Fruit fly (Drosophila melanogaster) whole organism, embryonic: ENCODE results near the gene cwo.
A peak's percentile ranks its signal among the peaks of the same experiment; 100 is the strongest.

Experiments
- ATbp ChIP-seq: fragments of 200-800 bp; sonication (Bioruptor generic); optimal IDR thresholded peaks from 2 replicates; lab custom pipeline; 2017; ENCODE audit warnings: missing biosample characterization, mild to moderate bottlenecking, missing genetic modification characterization, missing genetic modification reagents
- CG10267 ChIP-seq: fragments of 200-800 bp; sonication (Bioruptor generic); optimal IDR thresholded peaks from 2 replicates; lab custom pipeline; 2018; ENCODE audit warnings: missing biosample characterization, mild to moderate bottlenecking, missing genetic modification characterization, moderate library complexity
- CG10979 ChIP-seq: fragments of 200-800 bp; sonication (Bioruptor generic); optimal IDR thresholded peaks from 2 replicates; lab custom pipeline; 2018; ENCODE audit warnings: missing biosample characterization, mild to moderate bottlenecking, missing genetic modification characterization, moderate library complexity
- CG11504 ChIP-seq: fragments of 200-800 bp; sonication (Bioruptor generic); optimal IDR thresholded peaks from 3 replicates; lab custom pipeline; 2019; ENCODE audit warnings: missing biosample characterization, mild to moderate bottlenecking, missing genetic modification characterization, moderate library complexity
- CG12236 ChIP-seq: fragments of 200-800 bp; sonication (Bioruptor generic); optimal IDR thresholded peaks from 2 replicates; lab custom pipeline; 2016; ENCODE audit warnings: missing biosample characterization, missing genetic modification characterization
- CG13123 ChIP-seq: fragments of 200-800 bp; sonication (Bioruptor generic); optimal IDR thresholded peaks from 2 replicates; lab custom pipeline; 2016; ENCODE audit warnings: missing biosample characterization, missing genetic modification characterization
- CG13624 ChIP-seq: fragments of 200-800 bp; sonication (Bioruptor generic); optimal IDR thresholded peaks from 2 replicates; lab custom pipeline; 2016; ENCODE audit warnings: missing biosample characterization, missing genetic modification characterization
- CG13775 ChIP-seq: fragments of 200-800 bp; sonication (Bioruptor generic); optimal IDR thresholded peaks from 3 replicates; lab custom pipeline; 2017; ENCODE audit warnings: missing biosample characterization, mild to moderate bottlenecking, missing genetic modification characterization
- CG14014 ChIP-seq: fragments of 200-800 bp; sonication (Bioruptor generic); IDR thresholded peaks from 2 replicates; pipeline ENCODE4 v1.3.6; 2022; ENCODE audit warnings: missing biosample characterization, missing genetic modification characterization
- CG16863 ChIP-seq: fragments of 200-800 bp; sonication (Bioruptor generic); optimal IDR thresholded peaks from 3 replicates; lab custom pipeline; 2016; ENCODE audit warnings: missing biosample characterization, missing genetic modification characterization
- CG2120 ChIP-seq: fragments of 200-800 bp; sonication (Bioruptor generic); optimal IDR thresholded peaks from 3 replicates; lab custom pipeline; 2016; ENCODE audit warnings: missing biosample characterization, missing genetic modification characterization
- CG31224 ChIP-seq: fragments of 200-800 bp; sonication (Bioruptor generic); IDR thresholded peaks from 2 replicates; pipeline ENCODE4 v1.3.6; 2022; ENCODE audit warnings: missing biosample characterization, missing genetic modification characterization
- CG31365 ChIP-seq: fragments of 200-800 bp; sonication (Bioruptor generic); optimal IDR thresholded peaks from 2 replicates; lab custom pipeline; 2018; ENCODE audit warnings: missing biosample characterization, mild to moderate bottlenecking, missing genetic modification characterization
- CG34422 ChIP-seq: fragments of 200-800 bp; sonication (Bioruptor generic); IDR thresholded peaks from 3 replicates; pipeline ENCODE4 v1.3.6; 2022; ENCODE audit warnings: missing biosample characterization, missing genetic modification characterization
- CG5180 ChIP-seq: fragments of 200-800 bp; sonication (Bioruptor generic); optimal IDR thresholded peaks from 3 replicates; lab custom pipeline; 2017; ENCODE audit warnings: missing biosample characterization, missing genetic modification characterization, mild to moderate bottlenecking, moderate library complexity, missing genetic modification reagents
- CG5245 ChIP-seq: fragments of 200-800 bp; sonication (Bioruptor generic); optimal IDR thresholded peaks from 3 replicates; lab custom pipeline; 2016; ENCODE audit warnings: missing biosample characterization, missing genetic modification characterization
- CG6765 ChIP-seq: fragments of 200-800 bp; sonication (Bioruptor generic); optimal IDR thresholded peaks from 3 replicates; lab custom pipeline; 2017; ENCODE audit warnings: missing biosample characterization, mild to moderate bottlenecking, missing genetic modification characterization
- CHES-1-like ChIP-seq: fragments of 200-800 bp; sonication (Bioruptor generic); optimal IDR thresholded peaks from 2 replicates; lab custom pipeline; 2016; ENCODE audit warnings: missing biosample characterization, missing genetic modification characterization
- CkIIα-i1 ChIP-seq: fragments of 200-800 bp; sonication (Bioruptor generic); IDR thresholded peaks from 2 replicates; pipeline ENCODE4 v1.3.6; 2022; ENCODE audit warnings: missing biosample characterization, missing genetic modification characterization
- CrebB ChIP-seq: fragments of 200-800 bp; sonication (Bioruptor generic); optimal IDR thresholded peaks from 3 replicates; lab custom pipeline; 2018; ENCODE audit warnings: missing biosample characterization, mild to moderate bottlenecking, missing genetic modification characterization
- D ChIP-seq, 2 experiments: fragments of 200-800 bp in 1 of 2; fragments of >200 bp in 1 of 2; sonication (Bioruptor generic) in 1 of 2; optimal IDR thresholded peaks; 2 replicates in 1 of 2; 3 replicates in 1 of 2; lab custom pipeline; 2017; ENCODE audit warnings: mild to moderate bottlenecking in 1 of 2, missing biosample characterization in 1 of 2, missing genetic modification characterization in 1 of 2, missing genetic modification reagents in 1 of 2
- Dad ChIP-seq: fragments of 200-800 bp; sonication (Bioruptor generic); optimal IDR thresholded peaks from 3 replicates; lab custom pipeline; 2016; ENCODE audit warnings: missing biosample characterization, missing genetic modification characterization
- Dfd ChIP-seq, 2 experiments: fragments of >200 bp; optimal IDR thresholded peaks; 2 replicates each; lab custom pipeline; 2017; ENCODE audit warnings: missing biosample characterization in 2 of 2, missing genetic modification characterization in 2 of 2
- Dip2 ChIP-seq: fragments of 200-800 bp; sonication (Bioruptor generic); IDR thresholded peaks from 2 replicates; pipeline ENCODE4 v1.3.6; 2022; ENCODE audit warnings: missing biosample characterization, missing genetic modification characterization
- Dip3 ChIP-seq: fragments of 200-800 bp; sonication (Bioruptor generic); optimal IDR thresholded peaks from 3 replicates; lab custom pipeline; 2016; ENCODE audit warnings: missing biosample characterization, missing genetic modification characterization
- HLH4C ChIP-seq: fragments of 200-800 bp; sonication (Bioruptor generic); IDR thresholded peaks from 3 replicates; pipeline ENCODE4 v1.3.6; 2022; ENCODE audit warnings: missing biosample characterization, missing genetic modification characterization; ENCODE audit not compliant: partially characterized antibody
- HmgZ ChIP-seq: fragments of 200-800 bp; sonication (Bioruptor generic); optimal IDR thresholded peaks from 2 replicates; lab custom pipeline; 2018; ENCODE audit warnings: missing biosample characterization, mild to moderate bottlenecking, missing genetic modification characterization
- Hsf ChIP-seq: fragments of 200-800 bp; sonication (Bioruptor generic); optimal IDR thresholded peaks from 3 replicates; lab custom pipeline; 2016; ENCODE audit warnings: missing biosample characterization, missing genetic modification characterization
- Poxn ChIP-seq: fragments of 200-800 bp; sonication (Bioruptor generic); IDR thresholded peaks from 2 replicates; pipeline ENCODE4 v1.3.6; 2022; ENCODE audit warnings: missing biosample characterization, missing genetic modification characterization
- Ssrp ChIP-seq: fragments of 200-800 bp; sonication (Bioruptor generic); optimal IDR thresholded peaks from 2 replicates; lab custom pipeline; 2018; ENCODE audit warnings: missing biosample characterization, mild to moderate bottlenecking, missing genetic modification characterization, moderate library complexity
- Tbp ChIP-seq: fragments of >200 bp; optimal IDR thresholded peaks from 2 replicates; lab custom pipeline; 2018; ENCODE audit warnings: missing biosample characterization, missing genetic modification characterization
- YL-1 ChIP-seq: fragments of 200-800 bp; sonication (Bioruptor generic); optimal IDR thresholded peaks from 3 replicates; lab custom pipeline; 2017; ENCODE audit warnings: missing biosample characterization, mild to moderate bottlenecking, missing genetic modification characterization
- bowl ChIP-seq: fragments of 200-800 bp; sonication (Bioruptor generic); IDR thresholded peaks from 2 replicates; pipeline ENCODE4 v1.3.6; 2022; ENCODE audit warnings: missing biosample characterization, missing genetic modification characterization
- chif ChIP-seq, 2 experiments: fragments of 200-800 bp; sonication (Bioruptor generic); optimal IDR thresholded peaks; 3 replicates each; lab custom pipeline; 2016; ENCODE audit warnings: missing biosample characterization in 2 of 2, missing genetic modification characterization in 2 of 2
- chm ChIP-seq: fragments of 200-800 bp; sonication (Bioruptor generic); IDR thresholded peaks from 2 replicates; pipeline ENCODE4 v1.3.6; 2022; ENCODE audit warnings: missing biosample characterization, missing genetic modification characterization
- ewg ChIP-seq: fragments of 200-800 bp; sonication (Bioruptor generic); optimal IDR thresholded peaks from 3 replicates; lab custom pipeline; 2017; ENCODE audit warnings: mild to moderate bottlenecking, missing biosample characterization, missing genetic modification reagents, missing genetic modification characterization
- fd3F ChIP-seq: fragments of 200-800 bp; sonication (Bioruptor generic); optimal IDR thresholded peaks from 2 replicates; lab custom pipeline; 2018; ENCODE audit warnings: missing biosample characterization, mild to moderate bottlenecking, missing genetic modification characterization, moderate library complexity
- gce ChIP-seq: fragments of 200-800 bp; sonication (Bioruptor generic); IDR thresholded peaks from 3 replicates; pipeline ENCODE4 v1.3.6; 2022; ENCODE audit warnings: missing biosample characterization, missing genetic modification characterization
- gsb-n ChIP-seq: fragments of 200-800 bp; sonication (Bioruptor generic); optimal IDR thresholded peaks from 3 replicates; lab custom pipeline; 2018; ENCODE audit warnings: missing biosample characterization, mild to moderate bottlenecking, missing genetic modification characterization
- jigr1 ChIP-seq: fragments of 200-800 bp; sonication (Bioruptor generic); IDR thresholded peaks from 3 replicates; pipeline ENCODE4 v1.3.6; 2022; ENCODE audit warnings: missing biosample characterization, missing genetic modification characterization
- jumu ChIP-seq: fragments of 200-800 bp; sonication (Bioruptor generic); optimal IDR thresholded peaks from 3 replicates; lab custom pipeline; 2016; ENCODE audit warnings: missing biosample characterization, missing genetic modification characterization
- lab ChIP-seq: fragments of 200-800 bp; sonication (Bioruptor generic); optimal IDR thresholded peaks from 3 replicates; lab custom pipeline; 2017; ENCODE audit warnings: missing biosample characterization, missing genetic modification characterization, mild to moderate bottlenecking, moderate library complexity, missing genetic modification reagents
- mld ChIP-seq: fragments of 200-800 bp; sonication (Bioruptor generic); IDR thresholded peaks from 3 replicates; pipeline ENCODE4 v1.3.6; 2022; ENCODE audit warnings: missing biosample characterization, missing genetic modification characterization; ENCODE audit not compliant: partially characterized antibody
- onecut ChIP-seq: fragments of 200-800 bp; sonication (Bioruptor generic); IDR thresholded peaks from 2 replicates; pipeline ENCODE4 v1.3.6; 2022; ENCODE audit warnings: missing biosample characterization, missing genetic modification characterization
- sc ChIP-seq, 3 experiments: fragments of >200 bp in 2 of 3; fragments of 200-800 bp in 1 of 3; sonication (Bioruptor generic) in 1 of 3; optimal IDR thresholded peaks; 2 replicates in 2 of 3; 3 replicates in 1 of 3; lab custom pipeline; 2017; ENCODE audit warnings: mild to moderate bottlenecking in 1 of 3, missing biosample characterization in 1 of 3, missing genetic modification characterization in 1 of 3, missing genetic modification reagents in 1 of 3
- schlank ChIP-seq: fragments of 200-800 bp; sonication (Bioruptor generic); optimal IDR thresholded peaks from 2 replicates; lab custom pipeline; 2018; ENCODE audit warnings: missing biosample characterization, mild to moderate bottlenecking, missing genetic modification characterization
- sima ChIP-seq: fragments of 200-800 bp; sonication (Bioruptor generic); optimal IDR thresholded peaks from 2 replicates; lab custom pipeline; 2016; ENCODE audit warnings: missing biosample characterization, missing genetic modification characterization
- tll ChIP-seq, 2 experiments: fragments of 200-800 bp in 1 of 2; fragments of >200 bp in 1 of 2; sonication (Bioruptor generic) in 1 of 2; optimal IDR thresholded peaks; 2 replicates each; lab custom pipeline; 2017 to 2019; ENCODE audit warnings: missing biosample characterization in 2 of 2, missing genetic modification characterization in 2 of 2, mild to moderate bottlenecking in 1 of 2, moderate library complexity in 1 of 2
- zfh2 ChIP-seq: fragments of 200-800 bp; sonication (Bioruptor generic); optimal IDR thresholded peaks from 2 replicates; lab custom pipeline; 2016; ENCODE audit warnings: missing biosample characterization, missing genetic modification characterization

The cwo gene

dm6 chr3R:10353932-10354703, 33.9 kb upstream of the cwo start (continued):
- TF ChIP-seq ATbp (GFP tag; lab: Kevin White, UChicago) = peak; percentile 5
- TF ChIP-seq CG5180 (GFP tag; lab: Kevin White, UChicago) = no peak
- no peak for TF ChIP-seq CHES-1-like (GFP tag; lab: Kevin White, UChicago)
- TF ChIP-seq Dip3 (GFP tag; lab: Kevin White, UChicago) = no peak
- no peak for TF ChIP-seq sc (optimal IDR thresholded peaks at IDR 0.05; lab: Kevin White, UChicago)
- peak; percentile 45 for TF ChIP-seq sc (GFP tag; optimal IDR thresholded peaks at IDR 0.05; lab: Kevin White, UChicago)
- no peak for TF ChIP-seq Poxn (GFP tag; lab: Robert Waterston, UW)
- no peak for TF ChIP-seq CG14014 (GFP tag; lab: Robert Waterston, UW)
- no peak for TF ChIP-seq Tbp (GFP tag; lab: Kevin White, UChicago)
- TF ChIP-seq CkIIα-i1 = no peak
- no peak for TF ChIP-seq schlank
- TF ChIP-seq CG16863 (GFP tag; lab: Kevin White, UChicago) = no peak
- no peak for TF ChIP-seq bowl (GFP tag; lab: Robert Waterston, UW)
- no peak for TF ChIP-seq CG34422 (GFP tag; lab: Robert Waterston, UW)
- no peak for TF ChIP-seq ewg
- TF ChIP-seq chm = no peak
- peak in 1 of 2 experiments; percentile 21 for TF ChIP-seq chif (GFP tag; optimal IDR thresholded peaks at IDR 0.05; lab: Kevin White, UChicago)
- no peak for TF ChIP-seq CrebB (tag; lab: Kevin White, UChicago)
- TF ChIP-seq mld (GFP tag; lab: Robert Waterston, UW) = no peak
- TF ChIP-seq tll (GFP tag; optimal IDR thresholded peaks at IDR 0.05; lab: Kevin White, UChicago) = no peak
- peak; percentile 1 for TF ChIP-seq Hsf
- no peak for TF ChIP-seq CG5245 (GFP tag; lab: Kevin White, UChicago)
- TF ChIP-seq lab (GFP tag; lab: Kevin White, UChicago) = peak; percentile 7
- TF ChIP-seq zfh2 = no peak
- TF ChIP-seq fd3F = no peak
- peak; percentile 51 for TF ChIP-seq Ssrp (tag; lab: Kevin White, UChicago)
- no peak for TF ChIP-seq HmgZ (tag; lab: Kevin White, UChicago)
- no peak for TF ChIP-seq Dip2 (GFP tag; lab: Robert Waterston, UW)
- peak; percentile 50 for TF ChIP-seq onecut (GFP tag; lab: Robert Waterston, UW)
- no peak for TF ChIP-seq Dfd (GFP tag; optimal IDR thresholded peaks at IDR 0.05; lab: Kevin White, UChicago)
- TF ChIP-seq Dad (GFP tag; lab: Kevin White, UChicago) = no peak
- TF ChIP-seq CG2120 = no peak
- TF ChIP-seq CG6765 (GFP tag; lab: Kevin White, UChicago) = no peak
- TF ChIP-seq CG10267 (tag; lab: Kevin White, UChicago) = peak; percentile 46
- TF ChIP-seq CG13775 = peak; percentile 26
- TF ChIP-seq CG31365 (tag; lab: Kevin White, UChicago) = no peak
- TF ChIP-seq CG31224 (GFP tag; lab: Robert Waterston, UW) = no peak
- TF ChIP-seq CG10979 (tag; lab: Kevin White, UChicago) = peak; percentile 74
- TF ChIP-seq HLH4C (GFP tag; lab: Robert Waterston, UW) = no peak
- no peak for TF ChIP-seq sima
- TF ChIP-seq gce = no peak
- TF ChIP-seq jigr1 (GFP tag; lab: Robert Waterston, UW) = no peak
- TF ChIP-seq CG13624 (GFP tag; lab: Kevin White, UChicago) = no peak
- TF ChIP-seq CG11504 = peak; percentile 67
- TF ChIP-seq CG13123 (GFP tag; lab: Kevin White, UChicago) = no peak
- peak; percentile 25 for TF ChIP-seq gsb-n
- TF ChIP-seq jumu (GFP tag; lab: Kevin White, UChicago) = no peak
- TF ChIP-seq CG12236 = no peak
- TF ChIP-seq D (optimal IDR thresholded peaks at IDR 0.05; lab: Kevin White, UChicago) = no peak
- no peak for TF ChIP-seq D (GFP tag; optimal IDR thresholded peaks at IDR 0.05; lab: Kevin White, UChicago)
- no peak for TF ChIP-seq YL-1 (GFP tag; lab: Kevin White, UChicago)
